Worm (Caenorhabditis elegans) whole organism, late embryonic: ENCODE measurements around the gene cdd-1.

Source experiments
- C08G9.2 ChIP-seq: sonication (generic microtip); optimal IDR thresholded peaks from 2 replicates; lab custom pipeline; 2016; ENCODE audit warnings: mild to moderate bottlenecking, missing genetic modification characterization, moderate library complexity, missing compliant biosample characterization
- C38D4.7 ChIP-seq: fragments of 200-800 bp; sonication (Bioruptor generic); optimal IDR thresholded peaks from 2 replicates; lab custom pipeline; 2018; ENCODE audit warnings: mild to moderate bottlenecking, missing genetic modification characterization, moderate library complexity, missing compliant biosample characterization
- F13H6.1 ChIP-seq: sonication (generic microtip); optimal IDR thresholded peaks from 2 replicates; lab custom pipeline; 2016; ENCODE audit warnings: missing genetic modification characterization, missing compliant biosample characterization
- K09A11.1 ChIP-seq: sonication (generic microtip); optimal IDR thresholded peaks from 2 replicates; lab custom pipeline; 2017; ENCODE audit warnings: antibody characterized with exemption, mild to moderate bottlenecking, missing genetic modification characterization, missing compliant biosample characterization; ENCODE audit not compliant: insufficient read depth
- Y22D7AL.16 ChIP-seq: sonication (generic microtip); optimal IDR thresholded peaks from 2 replicates; lab custom pipeline; 2016; ENCODE audit warnings: missing genetic modification characterization, missing compliant biosample characterization
- ama-1 ChIP-seq: fragments of 150-350 bp; optimal IDR thresholded peaks from 2 replicates; lab custom pipeline; 2014
- ceh-14 ChIP-seq: sonication (generic microtip); optimal IDR thresholded peaks from 2 replicates; lab custom pipeline; 2016; ENCODE audit warnings: missing genotype, missing genetic modification characterization, missing compliant biosample characterization
- ceh-18 ChIP-seq: sonication (generic microtip); optimal IDR thresholded peaks from 2 replicates; lab custom pipeline; 2016; ENCODE audit warnings: missing genetic modification characterization, missing compliant biosample characterization
- ceh-2 ChIP-seq: sonication (generic microtip); optimal IDR thresholded peaks from 2 replicates; lab custom pipeline; 2016; ENCODE audit warnings: missing genotype, missing genetic modification characterization, missing compliant biosample characterization
- ceh-24 ChIP-seq: sonication (generic microtip); optimal IDR thresholded peaks from 2 replicates; lab custom pipeline; 2016; ENCODE audit warnings: mild to moderate bottlenecking, missing genetic modification characterization, missing compliant biosample characterization
- ceh-30 ChIP-seq: fragments of 150-350 bp; optimal IDR thresholded peaks from 2 replicates; lab custom pipeline; 2014; ENCODE audit warnings: missing biosample characterization, missing genetic modification characterization
- ceh-31 ChIP-seq: sonication (generic microtip); optimal IDR thresholded peaks from 2 replicates; lab custom pipeline; 2016; ENCODE audit warnings: missing genetic modification characterization, missing compliant biosample characterization
- ceh-34 ChIP-seq: sonication (generic microtip); optimal IDR thresholded peaks from 2 replicates; lab custom pipeline; 2016; ENCODE audit warnings: mild to moderate bottlenecking, missing genetic modification characterization, missing compliant biosample characterization
- ceh-45 ChIP-seq: fragments of 200-800 bp; sonication (Bioruptor generic); IDR thresholded peaks from 2 replicates; pipeline ENCODE4 v1.3.6; 2022; ENCODE audit warnings: missing genetic modification reagents, missing genetic modification characterization, missing compliant biosample characterization
- che-1 ChIP-seq: sonication (generic microtip); optimal IDR thresholded peaks from 2 replicates; lab custom pipeline; 2016; ENCODE audit warnings: mild to moderate bottlenecking, missing genetic modification characterization, missing compliant biosample characterization
- dve-1 ChIP-seq: sonication (generic microtip); optimal IDR thresholded peaks from 2 replicates; lab custom pipeline; 2017; ENCODE audit warnings: antibody characterized with exemption, mild to moderate bottlenecking, missing genetic modification characterization, missing compliant biosample characterization
- elt-2 ChIP-seq: sonication (generic microtip); optimal IDR thresholded peaks from 2 replicates; lab custom pipeline; 2016; ENCODE audit warnings: missing genetic modification reagents, missing genetic modification characterization, missing compliant biosample characterization
- elt-4 ChIP-seq: sonication (generic microtip); optimal IDR thresholded peaks from 2 replicates; lab custom pipeline; 2016; ENCODE audit warnings: missing genetic modification characterization, missing compliant biosample characterization
- eyg-1 ChIP-seq: sonication (generic microtip); optimal IDR thresholded peaks from 2 replicates; lab custom pipeline; 2016; ENCODE audit warnings: missing genotype, missing genetic modification characterization, missing compliant biosample characterization
- fax-1 ChIP-seq: sonication (generic microtip); optimal IDR thresholded peaks from 2 replicates; lab custom pipeline; 2016; ENCODE audit warnings: missing genotype, missing genetic modification characterization, missing compliant biosample characterization
- fkh-6 ChIP-seq: sonication (generic microtip); optimal IDR thresholded peaks from 2 replicates; lab custom pipeline; 2016; ENCODE audit warnings: missing genetic modification characterization, missing compliant biosample characterization
- gmeb-2 ChIP-seq: sonication (generic microtip); optimal IDR thresholded peaks from 2 replicates; lab custom pipeline; 2016; ENCODE audit warnings: missing genetic modification characterization, inconsistent platforms, missing compliant biosample characterization
- hlh-30 ChIP-seq: sonication (generic microtip); optimal IDR thresholded peaks from 2 replicates; lab custom pipeline; 2017; ENCODE audit warnings: antibody characterized with exemption, missing genetic modification characterization, missing compliant biosample characterization; ENCODE audit not compliant: insufficient read depth
- hlh-6 ChIP-seq: sonication (generic microtip); optimal IDR thresholded peaks from 2 replicates; lab custom pipeline; 2016; ENCODE audit warnings: missing genotype, missing genetic modification characterization, missing compliant biosample characterization
- hlh-8 ChIP-seq: sonication (generic microtip); optimal IDR thresholded peaks from 2 replicates; lab custom pipeline; 2016; ENCODE audit warnings: missing genotype, missing genetic modification characterization, missing compliant biosample characterization
- lin-11 ChIP-seq: fragments of 200-800 bp; sonication (Bioruptor generic); optimal IDR thresholded peaks from 2 replicates; lab custom pipeline; 2018; ENCODE audit warnings: mild to moderate bottlenecking, missing genetic modification characterization, missing compliant biosample characterization
- madf-2 ChIP-seq: sonication (generic microtip); optimal IDR thresholded peaks from 2 replicates; lab custom pipeline; 2017; ENCODE audit warnings: missing genetic modification characterization, missing compliant biosample characterization
- nfya-1 ChIP-seq: sonication (generic microtip); optimal IDR thresholded peaks from 2 replicates; lab custom pipeline; 2017; ENCODE audit warnings: missing genetic modification characterization, mild to moderate bottlenecking, missing compliant biosample characterization, antibody characterized with exemption, moderate library complexity
- nhr-11 ChIP-seq: fragments of 150-350 bp; optimal IDR thresholded peaks from 2 replicates; lab custom pipeline; 2014; ENCODE audit warnings: missing biosample characterization, missing genetic modification characterization
- npax-4 ChIP-seq: sonication (generic microtip); optimal IDR thresholded peaks from 2 replicates; lab custom pipeline; 2016; ENCODE audit warnings: missing genetic modification characterization, missing compliant biosample characterization
- pat-9 ChIP-seq: fragments of 200-800 bp; sonication (Bioruptor generic); optimal IDR thresholded peaks from 2 replicates; lab custom pipeline; 2018; ENCODE audit warnings: mild to moderate bottlenecking, missing genetic modification characterization, moderate library complexity, missing compliant biosample characterization
- pax-1 ChIP-seq: fragments of 150-350 bp; optimal IDR thresholded peaks from 2 replicates; lab custom pipeline; 2014; ENCODE audit warnings: missing biosample characterization, missing genetic modification characterization
- pros-1 ChIP-seq: fragments of 150-350 bp; optimal IDR thresholded peaks from 2 replicates; lab custom pipeline; 2014; ENCODE audit warnings: missing biosample characterization, missing genetic modification reagents, missing genetic modification characterization
- ref-2 ChIP-seq: sonication (generic microtip); optimal IDR thresholded peaks from 2 replicates; lab custom pipeline; 2016; ENCODE audit warnings: missing genetic modification characterization, missing compliant biosample characterization
- rnt-1 ChIP-seq: sonication (generic microtip); optimal IDR thresholded peaks from 2 replicates; lab custom pipeline; 2016; ENCODE audit warnings: missing genetic modification characterization, missing compliant biosample characterization
- sdc-2 ChIP-seq: sonication (generic microtip); optimal IDR thresholded peaks from 2 replicates; lab custom pipeline; 2016; ENCODE audit warnings: missing genotype, missing genetic modification characterization, missing compliant biosample characterization
- sox-2 ChIP-seq: fragments of 200-800 bp; sonication (Bioruptor generic); IDR thresholded peaks from 2 replicates; pipeline ENCODE4 v1.3.6; 2022; ENCODE audit warnings: missing genetic modification reagents, missing genetic modification characterization, missing compliant biosample characterization
- sox-4 ChIP-seq: sonication (generic microtip); optimal IDR thresholded peaks from 2 replicates; lab custom pipeline; 2017; ENCODE audit warnings: mild to moderate bottlenecking, missing genetic modification characterization, inconsistent platforms, missing compliant biosample characterization
- tbx-2 ChIP-seq: sonication (generic microtip); optimal IDR thresholded peaks from 2 replicates; lab custom pipeline; 2016; ENCODE audit warnings: missing genetic modification characterization, missing compliant biosample characterization
- unc-3 ChIP-seq, 2 experiments: fragments of 200-800 bp in 1 of 2; sonication (Bioruptor generic) in 1 of 2; sonication (generic microtip) in 1 of 2; conservative IDR thresholded peaks in 1 of 2; optimal IDR thresholded peaks in 1 of 2; 2 replicates each; pipeline versions ENCODE4 v1.3.6 to Lab custom; 2016 to 2022; ENCODE audit warnings: missing compliant biosample characterization in 2 of 2, missing genetic modification characterization in 2 of 2, missing genetic modification reagents in 1 of 2
- unc-42 ChIP-seq: sonication (generic microtip); optimal IDR thresholded peaks from 2 replicates; lab custom pipeline; 2016; ENCODE audit warnings: missing genotype, missing genetic modification characterization, missing compliant biosample characterization
- unc-55 ChIP-seq: sonication (generic microtip); optimal IDR thresholded peaks from 2 replicates; lab custom pipeline; 2017; ENCODE audit warnings: missing biosample characterization, missing genetic modification reagents, missing genetic modification characterization
- ztf-16 ChIP-seq: sonication (generic microtip); optimal IDR thresholded peaks from 2 replicates; lab custom pipeline; 2017; ENCODE audit warnings: missing genetic modification characterization, missing compliant biosample characterization

Gene cdd-1

ce11 chrX:8181590-8182311, 29.2 kb downstream of the cdd-1 start, which contains the start of gene C17H11.4:
C17H11.4 (minus strand) TSS chrX:8181640.
- TF ChIP-seq fkh-6 (tag; lab: Kevin White, UChicago) (peak; percentile 54), C08G9.2 (tag; lab: Kevin White, UChicago) (peak; percentile 16), unc-42 (peak; percentile 15), ceh-45 (peak; percentile 78)

- TF ChIP-seq pros-1 (tag; lab: Kevin White, UChicago) (no peak), nfya-1 (tag; lab: Kevin White, UChicago) (no peak), fkh-6 (tag; lab: Kevin White, UChicago) (no peak), ceh-45 (no peak), dve-1 (tag; lab: Kevin White, UChicago) (no peak), ceh-18 (tag; lab: Kevin White, UChicago) (no peak), nhr-11 (tag; lab: Kevin White, UChicago) (no peak), hlh-8 (tag; lab: Kevin White, UChicago) (no peak), fax-1 (no peak), ceh-24 (tag; lab: Kevin White, UChicago) (no peak), tbx-2 (no peak), sdc-2 (tag; lab: Kevin White, UChicago) (no peak), elt-2 (tag; lab: Kevin White, UChicago) (no peak), ref-2 (no peak), Y22D7AL.16 (tag; lab: Kevin White, UChicago) (no peak), pax-1 (tag; lab: Kevin White, UChicago) (no peak), ceh-31 (tag; lab: Kevin White, UChicago) (no peak), elt-4 (tag; lab: Kevin White, UChicago) (no peak), gmeb-2 (tag; lab: Kevin White, UChicago) (no peak), ceh-2 (tag; lab: Kevin White, UChicago) (no peak)
- TF ChIP-seq, all 69 proteins: peak for 0
These were observed 37.3 kb downstream of the cdd-1 start, which contains the start of gene C17H11.1 for ce11 chrX:8173610-8174009. C17H11.1 (plus strand) TSS chrX:8173910.

ce11 chrX:8169534-8169933, 41.4 kb downstream of the cdd-1 start, which contains the start of gene C17H11.2:
C17H11.2 (plus strand) TSS chrX:8169930.
- TF ChIP-seq ceh-45 (no peak), F13H6.1 (tag; lab: Kevin White, UChicago) (no peak), nfya-1 (tag; lab: Kevin White, UChicago) (peak; percentile 24), unc-42 (peak; percentile 39)

- no peak for TF ChIP-seq pat-9 (tag; lab: Kevin White, UChicago)
- peak; percentile 65 for TF ChIP-seq sdc-2 (tag; lab: Kevin White, UChicago)
- no peak for TF ChIP-seq ztf-16
- TF ChIP-seq unc-55, result no peak
- TF ChIP-seq ceh-34 (tag; lab: Kevin White, UChicago), result peak; percentile 24
- peak; percentile 34 for TF ChIP-seq pros-1 (tag; lab: Kevin White, UChicago)
- TF ChIP-seq hlh-30 (tag; lab: Kevin White, UChicago), result no peak
- peak; percentile 33 for TF ChIP-seq C08G9.2 (tag; lab: Kevin White, UChicago)
- TF ChIP-seq nhr-11 (tag; lab: Kevin White, UChicago), result no peak
- TF ChIP-seq eyg-1, result no peak
- no peak for TF ChIP-seq ceh-30 (tag; lab: Kevin White, UChicago)
- peak; percentile 28 for TF ChIP-seq ceh-14 (tag; lab: Kevin White, UChicago)
- no peak for TF ChIP-seq sox-4 (tag; lab: Kevin White, UChicago)
- TF ChIP-seq lin-11 (tag; lab: Kevin White, UChicago), result no peak
- TF ChIP-seq sox-2 (GFP tag; lab: Robert Waterston, UW), result no peak
- no peak for TF ChIP-seq hlh-8 (tag; lab: Kevin White, UChicago)
- no peak for TF ChIP-seq unc-3 (GFP tag; conservative IDR thresholded peaks at IDR 0.05; lab: Robert Waterston, UW)
- no peak for TF ChIP-seq unc-3 (tag; optimal IDR thresholded peaks at IDR 0.05; lab: Kevin White, UChicago)
- TF ChIP-seq ceh-31 (tag; lab: Kevin White, UChicago), result peak; percentile 71
- TF ChIP-seq unc-42, result peak; percentile 49
- no peak for TF ChIP-seq C38D4.7
- TF ChIP-seq npax-4 (tag; lab: Kevin White, UChicago), result no peak
- no peak for TF ChIP-seq ama-1 (lab: Kevin White, UChicago)
- no peak for TF ChIP-seq che-1 (tag; lab: Kevin White, UChicago)
- TF ChIP-seq gmeb-2 (tag; lab: Kevin White, UChicago), result no peak
- no peak for TF ChIP-seq ceh-24 (tag; lab: Kevin White, UChicago)
- no peak for TF ChIP-seq madf-2 (tag; lab: Kevin White, UChicago)
- TF ChIP-seq rnt-1, result no peak
- TF ChIP-seq hlh-6, result no peak
- no peak for TF ChIP-seq ceh-2 (tag; lab: Kevin White, UChicago)
- TF ChIP-seq pax-1 (tag; lab: Kevin White, UChicago), result no peak
- TF ChIP-seq K09A11.1 (tag; lab: Kevin White, UChicago), result no peak
These were observed 47.4 kb downstream of the cdd-1 start for ce11 chrX:8163555-8163954.
